Worm (Caenorhabditis elegans) whole organism, mixed stage, embryonic: ENCODE results near the gene T27E7.1.

ENCODE experiments used
- bed-3 ChIP-seq: fragments of 200-800 bp; sonication (Bioruptor generic); optimal IDR thresholded peaks from 3 replicates; lab custom pipeline; 2018; ENCODE audit warnings: mild to moderate bottlenecking, missing genetic modification characterization, moderate library complexity, missing compliant biosample characterization
- elt-3 ChIP-seq: fragments of 150-350 bp; optimal IDR thresholded peaks from 2 replicates; lab custom pipeline; 2014; ENCODE audit warnings: missing biosample characterization, missing genetic modification characterization
- lin-13 ChIP-seq: fragments of 150-350 bp; optimal IDR thresholded peaks from 2 replicates; lab custom pipeline; 2014; ENCODE audit warnings: missing biosample characterization, missing genetic modification characterization
- mab-5 ChIP-seq: fragments of 150-350 bp; optimal IDR thresholded peaks from 2 replicates; lab custom pipeline; 2014; ENCODE audit warnings: missing biosample characterization, missing genetic modification characterization
- mep-1 ChIP-seq: fragments of 150-350 bp; optimal IDR thresholded peaks from 2 replicates; lab custom pipeline; 2017; ENCODE audit warnings: missing biosample characterization, missing genetic modification reagents, missing genetic modification characterization, inconsistent platforms
- nhr-2 ChIP-seq: fragments of 150-350 bp; optimal IDR thresholded peaks from 2 replicates; lab custom pipeline; 2014; ENCODE audit warnings: missing biosample characterization, missing genetic modification characterization
- nhr-237 ChIP-seq: fragments of 150-350 bp; optimal IDR thresholded peaks from 2 replicates; lab custom pipeline; 2014; ENCODE audit warnings: missing biosample characterization, missing genetic modification characterization
- nhr-76 ChIP-seq: sonication (generic microtip); optimal IDR thresholded peaks from 2 replicates; lab custom pipeline; 2017; ENCODE audit warnings: missing biosample characterization, missing genetic modification characterization
- pha-4 ChIP-seq: fragments of 150-350 bp; optimal IDR thresholded peaks from 2 replicates; lab custom pipeline; 2018; ENCODE audit warnings: missing biosample characterization, missing genetic modification reagents, missing genetic modification characterization
- sem-2 ChIP-seq: fragments of 200-800 bp; sonication (Bioruptor generic); optimal IDR thresholded peaks from 2 replicates; lab custom pipeline; 2018; ENCODE audit warnings: mild to moderate bottlenecking, missing genetic modification characterization, missing compliant biosample characterization
- snpc-4 ChIP-seq: fragments of 150-350 bp; optimal IDR thresholded peaks from 2 replicates; lab custom pipeline; 2014; ENCODE audit warnings: missing biosample characterization, missing genetic modification characterization
- tbx-8 ChIP-seq: fragments of 200-800 bp; sonication (Bioruptor generic); optimal IDR thresholded peaks from 2 replicates; lab custom pipeline; 2018; ENCODE audit warnings: mild to moderate bottlenecking, missing genetic modification characterization, moderate library complexity, missing compliant biosample characterization
- unc-39 ChIP-seq: fragments of 150-350 bp; optimal IDR thresholded peaks from 2 replicates; lab custom pipeline; 2014; ENCODE audit warnings: missing biosample characterization, missing genetic modification characterization
- ztf-11 ChIP-seq: fragments of 150-350 bp; optimal IDR thresholded peaks from 2 replicates; lab custom pipeline; 2014; ENCODE audit warnings: missing biosample characterization, missing genetic modification characterization

DNA sequence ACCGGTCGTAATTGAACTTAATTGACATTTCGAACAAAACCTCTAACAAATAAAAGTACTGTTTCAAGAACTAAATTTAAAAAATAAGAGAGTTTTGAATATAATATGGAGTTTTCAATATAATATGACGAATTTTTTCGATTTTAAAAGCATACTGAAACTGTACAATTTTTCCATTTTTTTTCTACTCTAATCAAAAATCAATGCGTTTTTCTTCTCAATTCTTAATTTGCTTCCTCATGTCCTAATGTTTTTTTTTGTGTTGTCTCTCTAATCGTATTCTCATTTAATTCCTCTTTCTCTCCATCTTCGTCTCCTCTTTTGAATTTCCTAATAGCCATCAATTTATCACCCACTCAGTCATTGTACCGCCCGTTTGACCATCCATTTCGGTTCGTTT, 37.6 kb upstream of the T27E7.1 start, which contains the start of gene Y57G11A.4:
- TF ChIP-seq mab-5, result no peak
- no peak for TF ChIP-seq bed-3 (GFP tag; lab: Kevin White, UChicago)
- no peak for TF ChIP-seq mep-1 (tag; lab: Kevin White, UChicago)
- no peak for TF ChIP-seq lin-13 (tag; lab: Kevin White, UChicago)
- TF ChIP-seq sem-2 (GFP tag; lab: Kevin White, UChicago), result no peak
- no peak for TF ChIP-seq elt-3 (tag; lab: Kevin White, UChicago)
- no peak for TF ChIP-seq nhr-2 (tag; lab: Kevin White, UChicago)
- no peak for TF ChIP-seq ztf-11 (tag; lab: Kevin White, UChicago)
- TF ChIP-seq snpc-4 (tag; lab: Kevin White, UChicago), result no peak
- TF ChIP-seq nhr-76 (tag; lab: Kevin White, UChicago), result no peak
- no peak for TF ChIP-seq unc-39
- no peak for TF ChIP-seq pha-4 (tag; lab: Kevin White, UChicago)
- no peak for TF ChIP-seq tbx-8 (GFP tag; lab: Kevin White, UChicago)
- no peak for TF ChIP-seq nhr-237
